Worm (Caenorhabditis elegans) whole organism, L3 larva: ENCODE measurements around the gene F26F12.4.

Experiments used
- R02D3.7 ChIP-seq: fragments of 150-350 bp; optimal IDR thresholded peaks from 2 replicates; lab custom pipeline; 2014; ENCODE audit warnings: missing biosample characterization, missing genetic modification characterization
- ama-1 ChIP-seq: fragments of 150-350 bp; optimal IDR thresholded peaks from 2 replicates; lab custom pipeline; 2018
- ceh-16 ChIP-seq: sonication (generic microtip); optimal IDR thresholded peaks from 2 replicates; lab custom pipeline; 2017; ENCODE audit warnings: missing biosample characterization, missing genetic modification characterization
- ceh-28 ChIP-seq: fragments of 150-350 bp; optimal IDR thresholded peaks from 2 replicates; lab custom pipeline; 2014; ENCODE audit warnings: missing biosample characterization, missing genetic modification reagents, missing genetic modification characterization
- ceh-82 ChIP-seq: fragments of 150-350 bp; optimal IDR thresholded peaks from 2 replicates; lab custom pipeline; 2014; ENCODE audit warnings: missing biosample characterization, missing genetic modification characterization
- daf-12 ChIP-seq: fragments of 150-350 bp; optimal IDR thresholded peaks from 2 replicates; lab custom pipeline; 2014; ENCODE audit warnings: missing biosample characterization, missing genetic modification reagents, missing genetic modification characterization
- egl-27 ChIP-seq: sonication (generic microtip); optimal IDR thresholded peaks from 4 replicates; lab custom pipeline; 2017; ENCODE audit warnings: missing biosample characterization, missing genetic modification reagents, missing genetic modification characterization
- egl-5 ChIP-seq: fragments of 150-350 bp; optimal IDR thresholded peaks from 2 replicates; lab custom pipeline; 2017; ENCODE audit warnings: missing biosample characterization, missing genetic modification reagents, missing genetic modification characterization, inconsistent platforms
- elt-2 ChIP-seq: sonication (generic microtip); optimal IDR thresholded peaks from 2 replicates; lab custom pipeline; 2016; ENCODE audit warnings: missing genetic modification reagents, mild to moderate bottlenecking, missing genetic modification characterization, missing compliant biosample characterization
- elt-3 ChIP-seq, 3 experiments: fragments of 150-350 bp in 1 of 3; sonication (generic microtip) in 2 of 3; optimal IDR thresholded peaks; 2 replicates in 2 of 3; 4 replicates in 1 of 3; lab custom pipeline; 2014 to 2017; ENCODE audit warnings: missing biosample characterization in 3 of 3, missing genetic modification characterization in 3 of 3
- eor-1 ChIP-seq, 2 experiments: fragments of 150-350 bp; optimal IDR thresholded peaks; 2 replicates each; lab custom pipeline; 2014 to 2018; ENCODE audit warnings: missing biosample characterization in 2 of 2, missing genetic modification characterization in 2 of 2
- fkh-10 ChIP-seq: sonication (generic microtip); optimal IDR thresholded peaks from 2 replicates; lab custom pipeline; 2017; ENCODE audit warnings: missing biosample characterization, missing genetic modification reagents, missing genetic modification characterization
- fkh-2 ChIP-seq: fragments of 150-350 bp; optimal IDR thresholded peaks from 2 replicates; lab custom pipeline; 2014; ENCODE audit warnings: missing biosample characterization, missing genetic modification reagents, missing genetic modification characterization
- fos-1 ChIP-seq: fragments of 150-350 bp; optimal IDR thresholded peaks from 2 replicates; lab custom pipeline; 2014; ENCODE audit warnings: missing biosample characterization, missing genetic modification characterization
- hmg-11 ChIP-seq: sonication (generic microtip); optimal IDR thresholded peaks from 2 replicates; lab custom pipeline; 2016; ENCODE audit warnings: missing genetic modification characterization, missing compliant biosample characterization
- jun-1 ChIP-seq: fragments of 150-350 bp; optimal IDR thresholded peaks from 2 replicates; lab custom pipeline; 2014; ENCODE audit warnings: missing biosample characterization, missing genetic modification reagents, missing genetic modification characterization
- lsy-12 ChIP-seq: sonication (generic microtip); optimal IDR thresholded peaks from 2 replicates; lab custom pipeline; 2016; ENCODE audit warnings: mild to moderate bottlenecking, missing genetic modification characterization, missing compliant biosample characterization
- nhr-11 ChIP-seq: fragments of 150-350 bp; optimal IDR thresholded peaks from 2 replicates; lab custom pipeline; 2014; ENCODE audit warnings: missing biosample characterization, missing genetic modification characterization
- nhr-12 ChIP-seq: fragments of 150-350 bp; optimal IDR thresholded peaks from 2 replicates; lab custom pipeline; 2014; ENCODE audit warnings: missing biosample characterization, missing genetic modification characterization
- nhr-23 ChIP-seq: fragments of 150-350 bp; optimal IDR thresholded peaks from 2 replicates; lab custom pipeline; 2014; ENCODE audit warnings: missing biosample characterization, missing genetic modification reagents, missing genetic modification characterization
- nhr-237 ChIP-seq: fragments of 150-350 bp; optimal IDR thresholded peaks from 2 replicates; lab custom pipeline; 2014; ENCODE audit warnings: missing biosample characterization, missing genetic modification characterization
- nhr-25 ChIP-seq: sonication (generic microtip); optimal IDR thresholded peaks from 2 replicates; lab custom pipeline; 2017; ENCODE audit warnings: missing biosample characterization, missing genetic modification characterization
- nhr-28 ChIP-seq: fragments of 150-350 bp; optimal IDR thresholded peaks from 2 replicates; lab custom pipeline; 2014; ENCODE audit warnings: missing biosample characterization, missing genetic modification characterization
- nhr-76 ChIP-seq: fragments of 150-350 bp; sonication (generic microtip); optimal IDR thresholded peaks from 5 replicates; lab custom pipeline; 2014; ENCODE audit warnings: missing biosample characterization, missing genetic modification characterization
- nhr-77 ChIP-seq: fragments of 150-350 bp; optimal IDR thresholded peaks from 2 replicates; lab custom pipeline; 2014; ENCODE audit warnings: missing biosample characterization, missing genetic modification characterization
- pha-4 ChIP-seq: fragments of 150-350 bp; optimal IDR thresholded peaks from 2 replicates; lab custom pipeline; 2014; ENCODE audit warnings: missing biosample characterization, missing genetic modification reagents, missing genetic modification characterization
- pqm-1 ChIP-seq: fragments of 150-350 bp; optimal IDR thresholded peaks from 2 replicates; lab custom pipeline; 2017; ENCODE audit warnings: missing biosample characterization, missing genetic modification characterization, inconsistent platforms
- sea-2 ChIP-seq: fragments of 150-350 bp; sonication (generic microtip); optimal IDR thresholded peaks from 4 replicates; lab custom pipeline; 2014; ENCODE audit warnings: missing biosample characterization, missing genetic modification reagents, missing genetic modification characterization
- snpc-4 ChIP-seq: fragments of 150-350 bp; optimal IDR thresholded peaks from 2 replicates; lab custom pipeline; 2014; ENCODE audit warnings: missing biosample characterization, missing genetic modification characterization
- tbx-2 ChIP-seq: sonication (generic microtip); optimal IDR thresholded peaks from 2 replicates; lab custom pipeline; 2016; ENCODE audit warnings: mild to moderate bottlenecking, missing genetic modification characterization, missing compliant biosample characterization
- unc-62 ChIP-seq: fragments of 150-350 bp; sonication (generic microtip); optimal IDR thresholded peaks from 4 replicates; lab custom pipeline; 2014; ENCODE audit warnings: missing biosample characterization, missing genetic modification reagents, missing genetic modification characterization
- zag-1 ChIP-seq: fragments of 150-350 bp; optimal IDR thresholded peaks from 2 replicates; lab custom pipeline; 2014; ENCODE audit warnings: missing biosample characterization, missing genetic modification characterization
- ztf-11 ChIP-seq: fragments of 150-350 bp; optimal IDR thresholded peaks from 2 replicates; lab custom pipeline; 2014; ENCODE audit warnings: missing biosample characterization, missing genetic modification characterization

Gene F26F12.4

DNA sequence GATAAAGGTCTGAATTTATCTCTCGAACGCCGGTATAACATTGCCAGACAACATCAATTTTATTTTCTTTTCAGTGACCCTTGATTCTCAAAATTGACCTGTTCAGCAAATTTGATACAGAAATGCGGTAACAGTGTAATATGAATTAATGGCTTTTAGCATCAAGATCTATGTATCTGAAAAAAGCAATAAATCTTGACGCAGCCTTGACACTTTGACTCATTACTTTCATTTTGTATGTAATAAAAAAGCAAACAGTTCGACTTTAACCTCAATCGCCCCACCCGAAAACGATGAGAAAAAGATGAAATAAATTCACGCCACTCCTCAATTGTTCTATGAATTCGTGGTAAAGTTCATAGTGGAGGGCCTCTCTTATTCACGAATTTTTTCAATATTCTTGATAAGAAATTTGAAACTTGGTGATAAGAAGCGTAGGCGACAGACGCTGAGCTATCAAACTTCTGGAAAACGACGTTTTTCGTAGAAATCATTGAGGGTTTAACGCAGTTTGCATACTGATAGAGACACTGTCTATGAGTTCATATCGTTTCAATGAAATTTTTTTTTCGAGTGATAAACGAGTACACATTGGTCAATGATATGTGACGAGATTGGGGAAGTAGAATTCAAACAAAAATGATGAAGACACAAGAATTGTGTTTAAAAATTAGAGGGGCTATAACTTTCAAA lies 47.5 kb downstream of the F26F12.4 start:
- TF ChIP-seq nhr-25 (tag; lab: Kevin White, UChicago) (peak; percentile 73), fkh-2 (tag; lab: Kevin White, UChicago) (no peak), elt-2 (peak; percentile 92), ceh-28 (peak; percentile 28), nhr-23 (tag; lab: Kevin White, UChicago) (peak; percentile 67), pqm-1 (peak; percentile 89)

ce11 chrV:5820401-5820800 lies 48.7 kb downstream of the F26F12.4 start:
- TF ChIP-seq hmg-11 (tag; lab: Kevin White, UChicago) = no peak
- TF ChIP-seq fkh-2 (tag; lab: Kevin White, UChicago) = no peak
- TF ChIP-seq ceh-82 (tag; lab: Kevin White, UChicago) = no peak
- no peak for TF ChIP-seq elt-2
- TF ChIP-seq sea-2 (GFP tag; lab: Kevin White, UChicago) = no peak
- TF ChIP-seq fkh-10 (GFP tag; lab: Kevin White, UChicago) = no peak
- no peak for TF ChIP-seq R02D3.7 (tag; lab: Kevin White, UChicago)
- no peak for TF ChIP-seq unc-62 (GFP tag; lab: Kevin White, UChicago)
- TF ChIP-seq zag-1 (tag; lab: Kevin White, UChicago) = no peak
- TF ChIP-seq lsy-12 (tag; lab: Kevin White, UChicago) = no peak
- no peak for TF ChIP-seq eor-1 (tag; optimal IDR thresholded peaks at IDR 0.05; lab: Kevin White, UChicago)
- TF ChIP-seq ceh-16 (tag; lab: Kevin White, UChicago) = no peak
- no peak for TF ChIP-seq fos-1 (tag; lab: Kevin White, UChicago)
- TF ChIP-seq nhr-11 (tag; lab: Kevin White, UChicago) = no peak
- no peak for TF ChIP-seq nhr-237 (tag; lab: Kevin White, UChicago)
- TF ChIP-seq snpc-4 (tag; lab: Kevin White, UChicago) = no peak
- TF ChIP-seq nhr-28 (tag; lab: Kevin White, UChicago) = no peak
- TF ChIP-seq elt-3 (tag; optimal IDR thresholded peaks at IDR 0.05; lab: Kevin White, UChicago) = no peak
- TF ChIP-seq jun-1 (tag; lab: Kevin White, UChicago) = no peak
- TF ChIP-seq daf-12 = no peak

DNA sequence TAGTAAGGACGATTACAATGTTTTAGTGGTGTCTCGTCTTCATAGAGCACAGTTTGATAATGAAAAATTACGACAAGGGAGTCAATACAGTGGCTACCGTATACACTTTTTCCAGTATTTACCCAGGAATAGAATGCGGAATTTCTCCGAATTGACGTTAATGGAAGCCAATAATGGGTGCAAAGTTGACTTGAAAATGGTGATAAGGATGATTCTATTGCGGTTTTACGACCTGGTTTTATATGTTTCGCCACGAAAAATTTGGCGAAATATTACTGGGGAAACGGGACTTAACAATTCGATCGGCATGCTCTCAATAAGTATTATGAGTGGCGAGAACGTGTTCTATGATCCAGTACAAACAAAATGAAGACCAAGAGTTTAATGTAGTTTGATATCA lies 49.2 kb downstream of the F26F12.4 start:
- TF ChIP-seq nhr-77 (no peak), nhr-11 (tag; lab: Kevin White, UChicago) (no peak), tbx-2 (no peak), nhr-76 (tag; lab: Kevin White, UChicago) (no peak), pha-4 (tag; lab: Kevin White, UChicago) (no peak), ztf-11 (no peak), nhr-28 (tag; lab: Kevin White, UChicago) (no peak), daf-12 (no peak), elt-2 (peak; percentile 75), ama-1 (lab: Kevin White, UChicago) (no peak), eor-1 (tag; optimal IDR thresholded peaks at IDR 0.05; lab: Kevin White, UChicago) (no peak), egl-27 (tag; lab: Kevin White, UChicago) (no peak), egl-5 (tag; lab: Kevin White, UChicago) (no peak), jun-1 (tag; lab: Kevin White, UChicago) (no peak), nhr-12 (no peak), pqm-1 (peak; percentile 58)

ce11 chrV:5816470-5817061 lies 52.6 kb downstream of the F26F12.4 start:
- TF ChIP-seq elt-2 = peak; percentile 81
- no peak for TF ChIP-seq daf-12
- no peak for TF ChIP-seq ama-1 (lab: Kevin White, UChicago)
